Fruit fly (Drosophila melanogaster): ENCODE results near the gene CG17786.

DNA sequence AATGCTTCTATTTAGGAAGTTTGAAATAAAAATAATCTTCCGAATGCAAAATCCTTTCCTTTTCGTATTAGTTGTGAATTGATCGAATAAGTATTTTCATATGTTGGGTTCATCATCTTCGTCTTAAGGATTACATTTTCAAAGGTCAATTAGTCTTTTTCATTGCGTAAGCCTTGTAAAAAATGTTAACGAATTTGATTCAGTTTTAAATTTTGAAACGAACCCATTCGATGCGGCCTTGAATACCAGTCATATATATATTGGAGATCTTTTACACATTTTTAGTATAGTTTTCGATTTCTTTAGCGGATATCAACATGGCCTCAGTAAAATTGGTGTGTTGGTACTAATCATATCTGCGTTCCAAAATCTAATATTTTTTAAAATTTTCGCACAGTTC, 10.2 kb upstream of the CG17786 start, which contains the start of gene Acp95EF:
- TF ChIP-seq psq (optimal IDR thresholded peaks at IDR 0.05), result no peak
- TF ChIP-seq h (optimal IDR thresholded peaks at IDR 0.05), result no peak
- no peak for TF ChIP-seq Sin3A (optimal IDR thresholded peaks at IDR 0.05)
- no peak for TF ChIP-seq Myc (optimal IDR thresholded peaks at IDR 0.05)
- no peak for TF ChIP-seq insv (optimal IDR thresholded peaks at IDR 0.05)

Measured in Kc167 (cell line).